Fruit fly (Drosophila melanogaster): ENCODE results near the gene CG13728.

DNA sequence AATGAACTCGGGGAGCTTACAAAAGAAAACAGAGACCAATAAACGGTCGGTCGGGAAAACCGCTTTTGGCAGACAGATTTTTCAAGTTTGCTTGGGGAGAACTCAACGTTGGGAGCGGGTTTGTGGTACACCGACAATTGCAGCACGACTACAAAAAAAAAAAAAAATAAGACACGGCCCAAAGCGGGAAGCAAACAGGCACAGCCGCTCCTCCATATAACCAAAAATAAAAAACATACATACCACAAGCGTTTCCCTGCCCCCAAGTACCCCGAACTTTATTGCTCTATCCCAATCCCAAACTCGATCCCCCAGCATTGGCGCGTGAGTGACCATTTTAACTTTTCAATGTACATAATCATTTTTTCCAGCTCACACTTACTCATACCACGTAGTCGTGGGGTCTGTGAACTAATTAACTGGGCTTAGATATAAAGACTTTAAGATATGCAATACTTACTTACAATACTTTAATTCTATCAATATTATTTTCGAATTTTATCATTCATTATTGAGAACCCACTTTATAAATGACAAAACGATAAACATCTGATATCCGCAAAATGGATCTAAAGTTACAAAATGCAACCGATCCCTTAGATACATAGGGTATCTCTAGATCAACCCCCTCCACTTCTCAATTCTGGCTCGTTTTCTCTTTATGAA lies 7.4 kb downstream of the CG13728 start:
- no peak for TF ChIP-seq nerfin-1 (tag; optimal IDR thresholded peaks at IDR 0.05)
- TF ChIP-seq D19B (GFP tag; optimal IDR thresholded peaks at IDR 0.05) = no peak
- no peak for TF ChIP-seq CG1647 (GFP tag; optimal IDR thresholded peaks at IDR 0.05)
- TF ChIP-seq az2 (GFP tag; optimal IDR thresholded peaks at IDR 0.05) = no peak
- peak; percentile 49 for TF ChIP-seq crol (GFP tag; IDR thresholded peaks at IDR 0.05)
- no peak for TF ChIP-seq CG14050 (GFP tag; IDR thresholded peaks at IDR 0.05)
- TF ChIP-seq kah (GFP tag; optimal IDR thresholded peaks at IDR 0.05) = no peak
- no peak for TF ChIP-seq tin (GFP tag; optimal IDR thresholded peaks at IDR 0.05)
- no peak for TF ChIP-seq CG18764 (GFP tag; optimal IDR thresholded peaks at IDR 0.05)
- TF ChIP-seq lilli (GFP tag; optimal IDR thresholded peaks at IDR 0.05) = no peak
- TF ChIP-seq Hr3 (GFP tag; optimal IDR thresholded peaks at IDR 0.05) = no peak
- TF ChIP-seq ATbp (GFP tag; optimal IDR thresholded peaks at IDR 0.05) = no peak

Measured in whole organism, embryonic.